Fruit fly (Drosophila melanogaster) whole organism: Measurements from ENCODE around the gene HDAC4.

Experiments used
- CG8478 ChIP-seq: fragments of >200 bp; optimal IDR thresholded peaks from 2 replicates; lab custom pipeline; 2018; ENCODE audit warnings: inconsistent platforms
- EcR ChIP-seq, 2 experiments: fragments of >200 bp; optimal IDR thresholded peaks; 2 replicates each; lab custom pipeline; 2017; ENCODE audit warnings: missing biosample characterization in 2 of 2, missing genetic modification characterization in 2 of 2, missing genetic modification reagents in 2 of 2
- psq ChIP-seq: fragments of >200 bp; optimal IDR thresholded peaks from 2 replicates; lab custom pipeline; 2017

DNA sequence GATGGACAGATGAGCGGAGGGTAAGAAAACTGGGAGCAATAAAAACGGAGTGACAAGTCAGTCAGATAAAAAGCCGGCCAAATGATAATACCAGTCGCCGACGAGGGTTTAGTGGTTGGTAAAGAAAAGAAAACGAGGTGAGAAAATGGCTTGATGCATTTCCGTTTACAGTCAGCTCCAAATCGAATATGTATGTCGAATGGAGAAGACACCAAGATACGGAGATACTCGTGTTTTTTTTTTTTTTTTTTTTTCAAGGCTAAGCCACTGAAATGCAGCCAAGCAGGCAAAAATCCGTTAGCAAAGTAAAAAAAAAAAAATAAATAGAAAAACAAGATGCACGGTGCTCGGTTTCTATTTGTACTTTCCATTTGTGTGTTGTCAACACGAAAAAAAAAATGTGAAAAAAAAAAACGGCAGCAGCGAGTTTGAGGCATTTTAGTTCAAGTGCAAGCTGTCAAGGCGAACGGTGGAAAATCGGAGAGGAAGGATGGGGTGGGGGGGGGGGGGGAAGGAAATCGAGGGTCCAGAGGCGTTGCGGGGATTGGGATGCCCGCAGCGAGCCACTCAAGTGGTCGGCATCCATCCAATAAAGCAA is 41.6 kb downstream of the HDAC4 start:
- TF ChIP-seq EcR (GFP tag; optimal IDR thresholded peaks at IDR 0.05; lab: Kevin White, UChicago) = no peak
- TF ChIP-seq CG8478 = no peak
- no peak for TF ChIP-seq psq
